Worm (Caenorhabditis elegans) whole organism, L4 larva: ENCODE measurements around the gene F45E1.5.

Source experiments
- F37D6.2 ChIP-seq: sonication (generic microtip); optimal IDR thresholded peaks from 2 replicates; lab custom pipeline; 2016; ENCODE audit warnings: mild to moderate bottlenecking, missing genetic modification characterization, missing compliant biosample characterization
- T26A8.4 ChIP-seq: fragments of 200-800 bp; sonication (Bioruptor generic); IDR thresholded peaks from 2 replicates; pipeline ENCODE4 v1.3.6; 2022; ENCODE audit warnings: missing genetic modification characterization, missing compliant biosample characterization
- Y5F2A.4 ChIP-seq: fragments of 200-800 bp; sonication (Bioruptor generic); optimal IDR thresholded peaks from 2 replicates; lab custom pipeline; 2018; ENCODE audit warnings: mild to moderate bottlenecking, missing genetic modification characterization, missing compliant biosample characterization
- ama-1 ChIP-seq: fragments of 150-350 bp; optimal IDR thresholded peaks from 2 replicates; lab custom pipeline; 2014; ENCODE audit warnings: inconsistent platforms, mixed read lengths
- arid-1 ChIP-seq: fragments of 200-800 bp; sonication (Bioruptor generic); conservative IDR thresholded peaks from 2 replicates; pipeline ENCODE4 v1.3.6; 2022; ENCODE audit warnings: missing genetic modification reagents, missing genetic modification characterization, missing compliant biosample characterization
- attf-4 ChIP-seq: sonication (generic microtip); optimal IDR thresholded peaks from 3 replicates; lab custom pipeline; 2017; ENCODE audit warnings: missing biosample characterization, missing genetic modification characterization
- ctbp-1 ChIP-seq: fragments of 200-800 bp; sonication (Bioruptor generic); IDR thresholded peaks from 2 replicates; pipeline ENCODE4 v1.3.6; 2022; ENCODE audit warnings: missing genetic modification reagents, missing genetic modification characterization, missing compliant biosample characterization
- daf-16 ChIP-seq, 3 experiments: sonication (generic microtip); optimal IDR thresholded peaks; 2 replicates each; lab custom pipeline; 2016 to 2017; ENCODE audit warnings: missing genetic modification characterization in 3 of 3, missing genetic modification reagents in 3 of 3, mild to moderate bottlenecking in 2 of 3, missing compliant biosample characterization in 2 of 3, missing biosample characterization in 1 of 3, moderate library complexity in 1 of 3
- dmd-6 ChIP-seq: fragments of 200-800 bp; sonication (Bioruptor generic); IDR thresholded peaks from 2 replicates; pipeline ENCODE4 v1.3.6; 2022; ENCODE audit warnings: missing genetic modification reagents, missing genetic modification characterization, missing compliant biosample characterization
- dpl-1 ChIP-seq: fragments of 150-350 bp; optimal IDR thresholded peaks from 2 replicates; lab custom pipeline; 2014; ENCODE audit warnings: missing biosample characterization, missing genetic modification reagents, missing genetic modification characterization
- dve-1 ChIP-seq: sonication (generic microtip); optimal IDR thresholded peaks from 2 replicates; lab custom pipeline; 2017; ENCODE audit warnings: antibody characterized with exemption, mild to moderate bottlenecking, missing genetic modification characterization, missing compliant biosample characterization; ENCODE audit not compliant: insufficient read depth
- egl-27 ChIP-seq: sonication (generic microtip); optimal IDR thresholded peaks from 3 replicates; lab custom pipeline; 2017; ENCODE audit warnings: missing biosample characterization, missing genetic modification reagents, missing genetic modification characterization
- gei-8 ChIP-seq: fragments of 200-800 bp; sonication (Bioruptor generic); optimal IDR thresholded peaks from 2 replicates; lab custom pipeline; 2018; ENCODE audit warnings: mild to moderate bottlenecking, missing genetic modification characterization, missing compliant biosample characterization
- hif-1 ChIP-seq, 2 experiments: sonication (generic microtip); optimal IDR thresholded peaks; 2 replicates each; lab custom pipeline; 2016 to 2017; ENCODE audit warnings: missing compliant biosample characterization in 2 of 2, missing genetic modification characterization in 2 of 2, missing genetic modification reagents in 2 of 2, missing genotype in 2 of 2, mild to moderate bottlenecking in 1 of 2
- hlh-11 ChIP-seq: fragments of 200-800 bp; sonication (Bioruptor generic); optimal IDR thresholded peaks from 2 replicates; lab custom pipeline; 2018; ENCODE audit warnings: mild to moderate bottlenecking, missing genetic modification characterization, missing compliant biosample characterization
- hlh-30 ChIP-seq: sonication (generic microtip); optimal IDR thresholded peaks from 2 replicates; lab custom pipeline; 2017; ENCODE audit warnings: antibody characterized with exemption, mild to moderate bottlenecking, missing genetic modification characterization, missing compliant biosample characterization; ENCODE audit not compliant: insufficient read depth
- jun-1 ChIP-seq: fragments of 150-350 bp; optimal IDR thresholded peaks from 2 replicates; lab custom pipeline; 2014; ENCODE audit warnings: missing biosample characterization, missing genetic modification reagents, missing genetic modification characterization
- lin-1 ChIP-seq: fragments of 200-800 bp; sonication (Bioruptor generic); IDR thresholded peaks from 2 replicates; pipeline ENCODE4 v1.3.6; 2022; ENCODE audit warnings: missing genetic modification reagents, missing genetic modification characterization, missing compliant biosample characterization
- lin-29 ChIP-seq: fragments of 200-800 bp; sonication (Bioruptor generic); IDR thresholded peaks from 2 replicates; pipeline ENCODE4 v1.3.6; 2022; ENCODE audit warnings: missing genetic modification reagents, missing genetic modification characterization, missing compliant biosample characterization
- lsy-2 ChIP-seq, 2 experiments: fragments of 150-350 bp in 1 of 2; sonication (generic microtip) in 1 of 2; optimal IDR thresholded peaks; 2 replicates each; lab custom pipeline; 2014 to 2017; ENCODE audit warnings: missing biosample characterization in 2 of 2, missing genetic modification characterization in 2 of 2
- mdl-1 ChIP-seq, 2 experiments: fragments of 150-350 bp in 1 of 2; sonication (generic microtip) in 1 of 2; optimal IDR thresholded peaks; 2 replicates each; lab custom pipeline; 2014 to 2017; ENCODE audit warnings: missing biosample characterization in 2 of 2, missing genetic modification characterization in 2 of 2
- mdt-29 ChIP-seq: fragments of 200-800 bp; sonication (Bioruptor generic); IDR thresholded peaks from 2 replicates; pipeline ENCODE4 v1.3.6; 2022; ENCODE audit warnings: missing genetic modification reagents, missing genetic modification characterization, missing compliant biosample characterization
- mes-2 ChIP-seq: sonication (generic microtip); optimal IDR thresholded peaks from 2 replicates; lab custom pipeline; 2016; ENCODE audit warnings: missing genotype, mild to moderate bottlenecking, missing genetic modification characterization, missing compliant biosample characterization; ENCODE audit not compliant: poor library complexity, severe bottlenecking
- nhr-102 ChIP-seq: sonication (generic microtip); optimal IDR thresholded peaks from 2 replicates; lab custom pipeline; 2016; ENCODE audit warnings: mild to moderate bottlenecking, missing genetic modification characterization, moderate library complexity, missing compliant biosample characterization
- nhr-11 ChIP-seq: fragments of 150-350 bp; optimal IDR thresholded peaks from 2 replicates; lab custom pipeline; 2014; ENCODE audit warnings: missing biosample characterization, missing genetic modification characterization
- nhr-28 ChIP-seq: fragments of 150-350 bp; optimal IDR thresholded peaks from 2 replicates; lab custom pipeline; 2014; ENCODE audit warnings: missing biosample characterization, missing genetic modification characterization
- nhr-42 ChIP-seq: fragments of 200-800 bp; sonication (Bioruptor generic); IDR thresholded peaks from 2 replicates; pipeline ENCODE4 v1.3.6; 2022; ENCODE audit warnings: missing genetic modification characterization, missing compliant biosample characterization
- nhr-48 ChIP-seq: sonication (generic microtip); optimal IDR thresholded peaks from 2 replicates; lab custom pipeline; 2016; ENCODE audit warnings: mild to moderate bottlenecking, missing genetic modification characterization, missing compliant biosample characterization
- nhr-6 ChIP-seq: fragments of 150-350 bp; optimal IDR thresholded peaks from 2 replicates; lab custom pipeline; 2014; ENCODE audit warnings: missing biosample characterization, missing genetic modification characterization
- nhr-76 ChIP-seq: fragments of 150-350 bp; optimal IDR thresholded peaks from 2 replicates; lab custom pipeline; 2014; ENCODE audit warnings: missing biosample characterization, missing genetic modification characterization
- nhr-77 ChIP-seq: fragments of 150-350 bp; optimal IDR thresholded peaks from 2 replicates; lab custom pipeline; 2014; ENCODE audit warnings: missing biosample characterization, missing genetic modification characterization
- pha-4 ChIP-seq, 2 experiments: fragments of 150-350 bp in 1 of 2; fragments of 200-800 bp in 1 of 2; sonication (Bioruptor generic) in 1 of 2; IDR thresholded peaks in 1 of 2; optimal IDR thresholded peaks in 1 of 2; 2 replicates each; pipeline versions ENCODE4 v1.3.6 to Lab custom; 2014 to 2022; ENCODE audit warnings: missing genetic modification characterization in 2 of 2, missing genetic modification reagents in 2 of 2, missing biosample characterization in 1 of 2, missing compliant biosample characterization in 1 of 2
- php-3 ChIP-seq: fragments of 200-800 bp; sonication (Bioruptor generic); IDR thresholded peaks from 2 replicates; pipeline ENCODE4 v1.3.6; 2022; ENCODE audit warnings: missing genetic modification reagents, missing genetic modification characterization, missing compliant biosample characterization
- pqm-1 ChIP-seq: sonication (generic microtip); optimal IDR thresholded peaks from 2 replicates; lab custom pipeline; 2017; ENCODE audit warnings: missing biosample characterization, missing genetic modification characterization
- rbr-2 ChIP-seq: sonication (generic microtip); optimal IDR thresholded peaks from 2 replicates; lab custom pipeline; 2016; ENCODE audit warnings: missing genotype, missing genetic modification characterization, missing compliant biosample characterization
- saeg-2 ChIP-seq: fragments of 200-800 bp; sonication (Bioruptor generic); IDR thresholded peaks from 2 replicates; pipeline ENCODE4 v1.3.6; 2022; ENCODE audit warnings: missing genetic modification reagents, missing genetic modification characterization, missing compliant biosample characterization
- sdz-12 ChIP-seq: fragments of 200-800 bp; sonication (Bioruptor generic); optimal IDR thresholded peaks from 2 replicates; lab custom pipeline; 2018; ENCODE audit warnings: mild to moderate bottlenecking, missing genetic modification characterization, missing compliant biosample characterization
- skn-1 ChIP-seq: fragments of 150-350 bp; optimal IDR thresholded peaks from 2 replicates; lab custom pipeline; 2014; ENCODE audit warnings: missing biosample characterization, missing genetic modification characterization
- snpc-1.2 ChIP-seq: fragments of 200-800 bp; sonication (Bioruptor generic); IDR thresholded peaks from 2 replicates; pipeline ENCODE4 v1.3.6; 2022; ENCODE audit warnings: missing genetic modification reagents, missing genetic modification characterization, missing compliant biosample characterization
- snpc-4 ChIP-seq: fragments of 150-350 bp; optimal IDR thresholded peaks from 2 replicates; lab custom pipeline; 2014; ENCODE audit warnings: missing biosample characterization, missing genetic modification characterization
- spr-3 ChIP-seq: fragments of 200-800 bp; sonication (Bioruptor generic); optimal IDR thresholded peaks from 2 replicates; lab custom pipeline; 2018; ENCODE audit warnings: mild to moderate bottlenecking, missing genetic modification characterization, missing compliant biosample characterization
- unc-62 ChIP-seq, 3 experiments: fragments of 150-350 bp in 1 of 3; sonication (generic microtip); optimal IDR thresholded peaks in 2 of 3; peaks in 1 of 3; 1 replicate in 1 of 3; 2 replicates in 2 of 3; lab custom pipeline; 2014 to 2017; ENCODE audit warnings: missing biosample characterization in 3 of 3, missing genetic modification characterization in 3 of 3, missing genetic modification reagents in 3 of 3, missing genotype in 1 of 3
- zfp-3 ChIP-seq: fragments of 200-800 bp; sonication (Bioruptor generic); conservative IDR thresholded peaks from 2 replicates; pipeline ENCODE4 v1.3.6; 2022; ENCODE audit warnings: missing genetic modification reagents, missing genetic modification characterization, missing compliant biosample characterization
- zip-2 ChIP-seq: fragments of 150-350 bp; optimal IDR thresholded peaks from 2 replicates; lab custom pipeline; 2014; ENCODE audit warnings: missing biosample characterization, missing genetic modification characterization

The F45E1.5 gene

DNA sequence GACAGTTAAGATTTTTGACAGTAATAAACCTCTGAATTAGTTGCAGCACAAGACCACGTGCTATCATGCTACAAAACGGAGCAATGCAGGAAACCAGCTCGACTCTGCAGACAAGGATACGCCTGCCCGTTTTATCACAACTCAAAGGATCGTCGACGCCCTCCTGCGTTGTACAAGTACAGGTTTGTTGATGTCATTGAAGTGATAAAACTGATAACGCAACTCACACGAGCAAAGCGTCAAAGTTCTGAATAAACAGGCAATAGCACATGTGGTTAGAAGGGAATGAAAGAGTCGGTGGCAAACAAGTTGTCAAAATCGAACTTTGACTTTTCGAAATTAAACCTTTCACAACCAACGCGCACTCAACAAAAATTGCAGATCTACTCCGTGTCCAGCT lies 46.2 kb downstream of the F45E1.5 start (continued):
- TF ChIP-seq lin-29 (GFP tag; lab: Robert Waterston, UW) = no peak
- TF ChIP-seq sdz-12 = no peak
- no peak for TF ChIP-seq spr-3
- peak; percentile 86 for TF ChIP-seq hlh-11 (tag; lab: Kevin White, UChicago)
- no peak for TF ChIP-seq gei-8 (GFP tag; lab: Kevin White, UChicago)
- no peak for TF ChIP-seq snpc-4 (tag; lab: Kevin White, UChicago)
- TF ChIP-seq dve-1 = peak; percentile 82
- TF ChIP-seq F37D6.2 (tag; lab: Kevin White, UChicago) = no peak
- no peak for TF ChIP-seq zip-2
- peak; percentile 10 for TF ChIP-seq nhr-102 (tag; lab: Kevin White, UChicago)
- peak; percentile 74 for TF ChIP-seq nhr-77 (tag; lab: Kevin White, UChicago)
- no peak for TF ChIP-seq nhr-42 (GFP tag; lab: Robert Waterston, UW)
- TF ChIP-seq skn-1 = no peak
- TF ChIP-seq rbr-2 (tag; lab: Kevin White, UChicago) = no peak
- TF ChIP-seq snpc-1.2 (GFP tag; lab: Robert Waterston, UW) = no peak
- TF ChIP-seq arid-1 (GFP tag; lab: Robert Waterston, UW) = no peak
- 0 out of 2 replicates have a peak, but pooled peaks have one; percentile 20 for TF ChIP-seq T26A8.4 (GFP tag; lab: Robert Waterston, UW)
- TF ChIP-seq zfp-3 (GFP tag; lab: Robert Waterston, UW) = 0 out of 2 replicates have a peak, but pooled peaks have one; percentile 23
- no peak for TF ChIP-seq attf-4
- no peak for TF ChIP-seq dpl-1 (GFP tag; lab: Kevin White, UChicago)
- TF ChIP-seq ctbp-1 (GFP tag; lab: Robert Waterston, UW) = no peak
- no peak for TF ChIP-seq jun-1 (tag; lab: Kevin White, UChicago)
- TF ChIP-seq egl-27 (tag; lab: Kevin White, UChicago) = no peak
- TF ChIP-seq lin-1 (GFP tag; lab: Robert Waterston, UW) = peak; percentile 44; the same call in 1 of the 2 replicates
- TF ChIP-seq pqm-1 (tag; lab: Kevin White, UChicago) = peak; percentile 63
- TF ChIP-seq daf-16 (GFP tag; optimal IDR thresholded peaks at IDR 0.05; lab: Kevin White, UChicago) = no peak
- TF ChIP-seq daf-16 (tag; optimal IDR thresholded peaks at IDR 0.05; lab: Kevin White, UChicago) = peak; percentile 98
- TF ChIP-seq saeg-2 (GFP tag; lab: Robert Waterston, UW) = 0 out of 2 replicates have a peak, but pooled peaks have one; percentile 38

- TF ChIP-seq mdt-29 (GFP tag; lab: Robert Waterston, UW) = peak; percentile 23; the same call in 1 of the 2 replicates
- TF ChIP-seq nhr-11 = peak; percentile 8
- TF ChIP-seq unc-62 (GFP tag; optimal IDR thresholded peaks at IDR 0.05 in 1 of 2; lab: Kevin White, UChicago) = peak in 1 of 2 experiments; percentile 90
- no peak for TF ChIP-seq unc-62 (tag; optimal IDR thresholded peaks at IDR 0.05; lab: Kevin White, UChicago)
- TF ChIP-seq hif-1 (tag; optimal IDR thresholded peaks at IDR 0.05; lab: Kevin White, UChicago) = peak in 1 of 2 experiments; percentile 46
- peak; percentile 64 for TF ChIP-seq nhr-77 (tag; lab: Kevin White, UChicago)
- TF ChIP-seq mes-2 (tag; lab: Kevin White, UChicago) = no peak
- no peak for TF ChIP-seq nhr-6
- TF ChIP-seq nhr-48 (tag; lab: Kevin White, UChicago) = peak; percentile 24
- no peak for TF ChIP-seq php-3 (GFP tag; lab: Robert Waterston, UW)
- TF ChIP-seq mdl-1 (tag; optimal IDR thresholded peaks at IDR 0.05; lab: Kevin White, UChicago) = peak in 1 of 2 experiments; percentile 44
- TF ChIP-seq dmd-6 (GFP tag; lab: Robert Waterston, UW) = peak; percentile 54
- no peak for TF ChIP-seq T26A8.4 (GFP tag; lab: Robert Waterston, UW)
- no peak for TF ChIP-seq daf-16 (GFP tag; optimal IDR thresholded peaks at IDR 0.05; lab: Kevin White, UChicago)
- TF ChIP-seq daf-16 (tag; optimal IDR thresholded peaks at IDR 0.05; lab: Kevin White, UChicago) = peak; percentile 83
- no peak for TF ChIP-seq Y5F2A.4 (GFP tag; lab: Kevin White, UChicago)
- TF ChIP-seq lsy-2 (tag; optimal IDR thresholded peaks at IDR 0.05; lab: Kevin White, UChicago) = peak in 1 of 2 experiments; percentile 30
- peak; percentile 53 for TF ChIP-seq ama-1 (lab: Kevin White, UChicago)
- peak; percentile 45 for TF ChIP-seq dve-1
- TF ChIP-seq hlh-11 (tag; lab: Kevin White, UChicago) = peak; percentile 46
- peak; percentile 93 for TF ChIP-seq hlh-30 (tag; lab: Kevin White, UChicago)
- no peak for TF ChIP-seq nhr-76
- peak; percentile 88 for TF ChIP-seq nhr-28 (tag; lab: Kevin White, UChicago)
- TF ChIP-seq pha-4 (GFP tag; IDR thresholded peaks at IDR 0.05; lab: Robert Waterston, UW) = no peak
- no peak for TF ChIP-seq pha-4 (tag; optimal IDR thresholded peaks at IDR 0.05; lab: Kevin White, UChicago)
Measured at ce11 chrX:8026709-8027108, 50.2 kb downstream of the F45E1.5 start.
